Fruit fly (Drosophila melanogaster): Measurements from ENCODE around the gene CG8607.
A peak's percentile ranks its signal among the peaks of the same experiment; 100 is the strongest.

CG8607 gene

dm6 chr3L:7356386-7357117 lies 36.7 kb downstream of the CG8607 start, which contains the start of gene CTCF (continued):
- no peak for TF ChIP-seq Eip74EF (GFP tag; optimal IDR thresholded peaks at IDR 0.05)
- no peak for TF ChIP-seq ac (GFP tag; optimal IDR thresholded peaks at IDR 0.05)
- no peak for TF ChIP-seq gcm2 (GFP tag; optimal IDR thresholded peaks at IDR 0.05)
- TF ChIP-seq unc-4 (GFP tag; IDR thresholded peaks at IDR 0.05; ENCODE audit: partially characterized antibody), result peak; percentile 88
- peak; percentile 3 for TF ChIP-seq CG7987 (GFP tag; optimal IDR thresholded peaks at IDR 0.05)
- peak; percentile 41 for TF ChIP-seq Dad (GFP tag; optimal IDR thresholded peaks at IDR 0.05)
- TF ChIP-seq Optix (GFP tag; IDR thresholded peaks at IDR 0.05), result no peak
- peak; percentile 4 for TF ChIP-seq ind (GFP tag; optimal IDR thresholded peaks at IDR 0.05)
- TF ChIP-seq Dref (GFP tag; IDR thresholded peaks at IDR 0.05), result peak; percentile 76
- no peak for TF ChIP-seq Kr (GFP tag; optimal IDR thresholded peaks at IDR 0.05)
- peak; percentile 20 for TF ChIP-seq unpg (GFP tag; optimal IDR thresholded peaks at IDR 0.05)
- peak; percentile 27 for TF ChIP-seq Chrac-16 (GFP tag; optimal IDR thresholded peaks at IDR 0.05)
- TF ChIP-seq CG4617 (GFP tag; optimal IDR thresholded peaks at IDR 0.05; ENCODE audit: borderline replicate concordance), result peak; percentile 94
- TF ChIP-seq kah (GFP tag; optimal IDR thresholded peaks at IDR 0.05), result no peak
- peak; percentile 5 for TF ChIP-seq Bteb2 (GFP tag; optimal IDR thresholded peaks at IDR 0.05)
- no peak for TF ChIP-seq CG3065 (GFP tag; optimal IDR thresholded peaks at IDR 0.05)
- TF ChIP-seq bcd (GFP tag; optimal IDR thresholded peaks at IDR 0.05), result no peak
- TF ChIP-seq mam (GFP tag; optimal IDR thresholded peaks at IDR 0.05), result peak; percentile 23
- no peak for TF ChIP-seq Spps (tag; optimal IDR thresholded peaks at IDR 0.05)
- TF ChIP-seq CG12236 (GFP tag; optimal IDR thresholded peaks at IDR 0.05), result no peak
- no peak for TF ChIP-seq h (optimal IDR thresholded peaks at IDR 0.05)
- peak; percentile 91 for TF ChIP-seq Ets65A (GFP tag)
- peak; percentile 82 for TF ChIP-seq HLH4C (GFP tag; IDR thresholded peaks at IDR 0.05; ENCODE audit: partially characterized antibody)
- TF ChIP-seq CG9932 (GFP tag; IDR thresholded peaks at IDR 0.05), result peak; percentile 43
- peak; percentile 41 for TF ChIP-seq pnt (GFP tag; optimal IDR thresholded peaks at IDR 0.05)
- TF ChIP-seq Nf-YC (tag; optimal IDR thresholded peaks at IDR 0.05), result peak; percentile 65
- TF ChIP-seq nerfin-2 (GFP tag; IDR thresholded peaks at IDR 0.05; ENCODE audit: partially characterized antibody), result peak; percentile 50; the same call in 1 of the 2 replicates
- TF ChIP-seq schlank (tag; optimal IDR thresholded peaks at IDR 0.05), result no peak
- TF ChIP-seq fru (optimal IDR thresholded peaks at IDR 0.05), result no peak
- TF ChIP-seq CG34224 (GFP tag; IDR thresholded peaks at IDR 0.05; ENCODE audit: partially characterized antibody), result peak; percentile 73
- peak; percentile 37 for TF ChIP-seq CG13775 (GFP tag; optimal IDR thresholded peaks at IDR 0.05)
- TF ChIP-seq Doc3 (GFP tag; IDR thresholded peaks at IDR 0.05; ENCODE audit: partially characterized antibody), result peak; percentile 84
- no peak for TF ChIP-seq sr (GFP tag; IDR thresholded peaks at IDR 0.05)
- TF ChIP-seq CG3838 (GFP tag; optimal IDR thresholded peaks at IDR 0.05), result no peak
- TF ChIP-seq Myb (GFP tag; optimal IDR thresholded peaks at IDR 0.05), result peak; percentile 60
- TF ChIP-seq NfI (GFP tag; optimal IDR thresholded peaks at IDR 0.05), result peak; percentile 46
- TF ChIP-seq psq (GFP tag; optimal IDR thresholded peaks at IDR 0.05), result no peak
- TF ChIP-seq HLH3B (GFP tag; IDR thresholded peaks at IDR 0.05), result peak; percentile 51
- TF ChIP-seq BtbVII (GFP tag; optimal IDR thresholded peaks at IDR 0.05), result peak; percentile 32
- TF ChIP-seq Rfx (GFP tag; IDR thresholded peaks at IDR 0.05), result peak; percentile 63; the same call in 1 of the 2 replicates
- no peak for TF ChIP-seq Oaz (GFP tag; IDR thresholded peaks at IDR 0.05)
- no peak for TF ChIP-seq chm (GFP tag; IDR thresholded peaks at IDR 0.05)
- no peak for TF ChIP-seq CG7372 (GFP tag; IDR thresholded peaks at IDR 0.05)
- TF ChIP-seq wdn (GFP tag; IDR thresholded peaks at IDR 0.05), result no peak
- peak; percentile 38 for TF ChIP-seq NC2β (GFP tag; optimal IDR thresholded peaks at IDR 0.05)
- peak; percentile 62 for TF ChIP-seq CG10267 (tag; optimal IDR thresholded peaks at IDR 0.05)
- TF ChIP-seq pita (GFP tag; optimal IDR thresholded peaks at IDR 0.05), result no peak
- no peak for TF ChIP-seq CG10654 (GFP tag; optimal IDR thresholded peaks at IDR 0.05)
- peak; percentile 40 for TF ChIP-seq CG16863 (GFP tag; optimal IDR thresholded peaks at IDR 0.05)
- peak; percentile 32 for TF ChIP-seq CG10147 (GFP tag; optimal IDR thresholded peaks at IDR 0.05)
- peak; percentile 21 for TF ChIP-seq repo (GFP tag; optimal IDR thresholded peaks at IDR 0.05)
